Worm (Caenorhabditis elegans) whole organism, young adult: ENCODE results near the gene Y22D7AL.6.

ENCODE experiments used
- C17E4.6 ChIP-seq: fragments of 200-800 bp; sonication (Bioruptor generic); IDR thresholded peaks from 2 replicates; pipeline ENCODE4 v1.3.6; 2022; ENCODE audit warnings: missing genetic modification reagents, missing genetic modification characterization, missing compliant biosample characterization
- F10E7.11 ChIP-seq: sonication (generic microtip); optimal IDR thresholded peaks from 2 replicates; lab custom pipeline; 2017; ENCODE audit warnings: mild to moderate bottlenecking, missing genetic modification characterization, moderate library complexity, missing compliant biosample characterization
- F39B2.1 ChIP-seq: fragments of 200-800 bp; sonication (Bioruptor generic); IDR thresholded peaks from 2 replicates; pipeline ENCODE4 v1.3.6; 2022; ENCODE audit warnings: missing genetic modification reagents, missing genetic modification characterization, missing compliant biosample characterization
- F57C9.4 ChIP-seq: sonication (generic microtip); optimal IDR thresholded peaks from 2 replicates; lab custom pipeline; 2017; ENCODE audit warnings: mild to moderate bottlenecking, missing genetic modification characterization, missing compliant biosample characterization
- K12H6.12 ChIP-seq: fragments of 200-800 bp; sonication (Bioruptor generic); optimal IDR thresholded peaks from 2 replicates; lab custom pipeline; 2018; ENCODE audit warnings: mild to moderate bottlenecking, missing genetic modification characterization, missing compliant biosample characterization
- T07F8.4 ChIP-seq: sonication (generic microtip); optimal IDR thresholded peaks from 2 replicates; lab custom pipeline; 2016; ENCODE audit warnings: mild to moderate bottlenecking, missing genetic modification characterization, moderate library complexity, missing compliant biosample characterization
- Y53G8AR.9 ChIP-seq: fragments of 200-800 bp; sonication (Bioruptor generic); conservative IDR thresholded peaks from 2 replicates; pipeline ENCODE4 v1.3.6; 2022; ENCODE audit warnings: missing genetic modification reagents, missing genetic modification characterization, missing compliant biosample characterization
- Y79H2A.3 ChIP-seq: fragments of 200-800 bp; sonication (Bioruptor generic); conservative IDR thresholded peaks from 2 replicates; pipeline ENCODE4 v1.3.6; 2022; ENCODE audit warnings: missing genetic modification reagents, missing genetic modification characterization, missing compliant biosample characterization
- aptf-2 ChIP-seq: fragments of 200-800 bp; sonication (Bioruptor generic); conservative IDR thresholded peaks from 2 replicates; pipeline ENCODE4 v1.3.6; 2022; ENCODE audit warnings: missing genetic modification reagents, missing genetic modification characterization, missing compliant biosample characterization
- cebp-2 ChIP-seq: fragments of 200-800 bp; sonication (Bioruptor generic); IDR thresholded peaks from 2 replicates; pipeline ENCODE4 v1.3.6; 2022; ENCODE audit warnings: missing genetic modification characterization, missing compliant biosample characterization
- ceh-40 ChIP-seq: fragments of 200-800 bp; sonication (Bioruptor generic); IDR thresholded peaks from 2 replicates; pipeline ENCODE4 v1.3.6; 2022; ENCODE audit warnings: missing genetic modification characterization, missing compliant biosample characterization
- chd-7 ChIP-seq: sonication (generic microtip); optimal IDR thresholded peaks from 2 replicates; lab custom pipeline; 2016; ENCODE audit warnings: mild to moderate bottlenecking, missing genetic modification characterization, moderate library complexity, missing compliant biosample characterization
- dox-1 ChIP-seq: fragments of 200-800 bp; sonication (Bioruptor generic); IDR thresholded peaks from 2 replicates; pipeline ENCODE4 v1.3.6; 2022; ENCODE audit warnings: missing genetic modification reagents, missing genetic modification characterization, missing compliant biosample characterization
- egl-18 ChIP-seq: fragments of 200-800 bp; sonication (Bioruptor generic); IDR thresholded peaks from 2 replicates; pipeline ENCODE4 v1.3.6; 2022; ENCODE audit warnings: missing genetic modification reagents, missing genetic modification characterization, missing compliant biosample characterization
- ets-4 ChIP-seq: fragments of 200-800 bp; sonication (Bioruptor generic); optimal IDR thresholded peaks from 2 replicates; lab custom pipeline; 2018; ENCODE audit warnings: mild to moderate bottlenecking, missing genetic modification characterization, missing compliant biosample characterization
- gei-17 ChIP-seq: fragments of 200-800 bp; sonication (Bioruptor generic); optimal IDR thresholded peaks from 2 replicates; lab custom pipeline; 2018; ENCODE audit warnings: mild to moderate bottlenecking, missing genetic modification characterization, missing compliant biosample characterization
- hlh-26 ChIP-seq: fragments of 200-800 bp; sonication (Bioruptor generic); conservative IDR thresholded peaks from 2 replicates; pipeline ENCODE4 v1.3.6; 2022; ENCODE audit warnings: missing genetic modification reagents, missing genetic modification characterization, missing compliant biosample characterization
- hmg-20 ChIP-seq: fragments of 200-800 bp; sonication (Bioruptor generic); IDR thresholded peaks from 2 replicates; pipeline ENCODE4 v1.3.6; 2022; ENCODE audit warnings: missing genetic modification reagents, missing genetic modification characterization, missing compliant biosample characterization
- hsf-1 ChIP-seq: fragments of 200-800 bp; sonication (Bioruptor generic); IDR thresholded peaks from 2 replicates; pipeline ENCODE4 v1.3.6; 2022; ENCODE audit warnings: missing genetic modification reagents, missing genetic modification characterization, missing compliant biosample characterization
- let-526 ChIP-seq: fragments of 200-800 bp; sonication (Bioruptor generic); IDR thresholded peaks from 2 replicates; pipeline ENCODE4 v1.3.6; 2022; ENCODE audit warnings: missing genetic modification reagents, missing genetic modification characterization, missing compliant biosample characterization
- lin-26 ChIP-seq: fragments of 200-800 bp; sonication (Bioruptor generic); IDR thresholded peaks from 2 replicates; pipeline ENCODE4 v1.3.6; 2022; ENCODE audit warnings: missing genetic modification reagents, missing genetic modification characterization, missing compliant biosample characterization
- lin-40 ChIP-seq: sonication (generic microtip); optimal IDR thresholded peaks from 2 replicates; lab custom pipeline; 2016; ENCODE audit warnings: missing genetic modification characterization, mild to moderate bottlenecking, missing compliant biosample characterization, missing genotype, missing genetic modification reagents
- lir-1 ChIP-seq: fragments of 200-800 bp; sonication (Bioruptor generic); conservative IDR thresholded peaks from 2 replicates; pipeline ENCODE4 v1.3.6; 2022; ENCODE audit warnings: missing genetic modification reagents, missing genetic modification characterization, missing compliant biosample characterization
- lsl-1 ChIP-seq: fragments of 200-800 bp; sonication (Bioruptor generic); optimal IDR thresholded peaks from 2 replicates; lab custom pipeline; 2018; ENCODE audit warnings: mild to moderate bottlenecking, missing genetic modification characterization, moderate library complexity, missing compliant biosample characterization
- madf-3 ChIP-seq: fragments of 200-800 bp; sonication (Bioruptor generic); IDR thresholded peaks from 2 replicates; pipeline ENCODE4 v1.3.6; 2022; ENCODE audit warnings: missing genetic modification reagents, missing genetic modification characterization, missing compliant biosample characterization
- mcd-1 ChIP-seq: fragments of 200-800 bp; sonication (Bioruptor generic); IDR thresholded peaks from 2 replicates; pipeline ENCODE4 v1.3.6; 2022; ENCODE audit warnings: missing genetic modification reagents, missing genetic modification characterization, missing compliant biosample characterization
- mes-4 ChIP-seq: sonication (generic microtip); optimal IDR thresholded peaks from 2 replicates; lab custom pipeline; 2016; ENCODE audit warnings: missing genotype, missing genetic modification characterization, missing compliant biosample characterization
- nfya-1 ChIP-seq: sonication (generic microtip); optimal IDR thresholded peaks from 2 replicates; lab custom pipeline; 2017; ENCODE audit warnings: antibody characterized with exemption, missing compliant biosample characterization, missing genetic modification characterization, borderline replicate concordance; ENCODE audit not compliant: insufficient read depth
- nfyb-1 ChIP-seq: fragments of 200-800 bp; sonication (Bioruptor generic); IDR thresholded peaks from 2 replicates; pipeline ENCODE4 v1.3.6; 2022; ENCODE audit warnings: missing genetic modification reagents, missing genetic modification characterization, missing compliant biosample characterization
- rec-8 ChIP-seq, 2 experiments: sonication (generic microtip); optimal IDR thresholded peaks; 2 replicates each; lab custom pipeline; 2016; ENCODE audit warnings: mild to moderate bottlenecking in 2 of 2, missing genetic modification characterization in 2 of 2, missing genetic modification reagents in 2 of 2, missing genotype in 2 of 2, missing biosample characterization in 1 of 2, missing compliant biosample characterization in 1 of 2, moderate library complexity in 1 of 2
- repo-1 ChIP-seq: sonication (generic microtip); optimal IDR thresholded peaks from 2 replicates; lab custom pipeline; 2017; ENCODE audit warnings: mild to moderate bottlenecking, missing genetic modification characterization, missing compliant biosample characterization
- sdz-38 ChIP-seq: sonication (generic microtip); optimal IDR thresholded peaks from 2 replicates; lab custom pipeline; 2016; ENCODE audit warnings: missing genotype, missing genetic modification characterization, missing compliant biosample characterization
- sptf-2 ChIP-seq: fragments of 200-800 bp; sonication (Bioruptor generic); optimal IDR thresholded peaks from 2 replicates; lab custom pipeline; 2018; ENCODE audit warnings: mild to moderate bottlenecking, missing genetic modification characterization, missing compliant biosample characterization
- zfh-2 ChIP-seq: fragments of 200-800 bp; sonication (Bioruptor generic); conservative IDR thresholded peaks from 2 replicates; pipeline ENCODE4 v1.3.6; 2022; ENCODE audit warnings: missing genetic modification reagents, missing genetic modification characterization, missing compliant biosample characterization
- zim-3 ChIP-seq: sonication (generic microtip); optimal IDR thresholded peaks from 2 replicates; lab custom pipeline; 2017; ENCODE audit warnings: mild to moderate bottlenecking, missing genetic modification characterization, moderate library complexity, missing compliant biosample characterization
- ztf-18 ChIP-seq: sonication (generic microtip); optimal IDR thresholded peaks from 2 replicates; lab custom pipeline; 2016; ENCODE audit warnings: missing genotype, mild to moderate bottlenecking, missing genetic modification characterization, missing compliant biosample characterization

Gene Y22D7AL.6

DNA sequence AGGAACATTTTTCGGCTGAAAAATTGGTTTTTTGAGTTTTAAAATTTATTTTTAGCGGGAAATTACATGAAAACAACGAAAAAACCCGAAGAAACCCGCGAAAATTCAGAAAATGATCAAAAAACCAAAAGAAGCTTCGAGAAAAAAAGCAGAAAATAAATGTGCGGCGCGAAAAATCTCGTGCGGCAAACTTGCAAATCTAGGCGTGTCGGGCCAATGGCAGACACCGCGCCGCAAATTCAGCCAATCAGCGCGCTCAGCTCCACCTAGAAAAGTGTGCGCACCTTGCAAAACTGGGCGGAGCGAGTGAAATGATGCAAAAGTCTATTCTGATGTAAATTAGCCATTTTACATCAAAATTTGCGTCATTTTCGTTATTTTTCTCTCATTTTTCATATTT lies 14.2 kb downstream of the Y22D7AL.6 start, which contains the start of gene Y22D7AL.10 (continued):
- peak; percentile 97 for TF ChIP-seq C17E4.6 (GFP tag; lab: Robert Waterston, UW)
- TF ChIP-seq sdz-38 (tag; lab: Kevin White, UChicago) = no peak
- TF ChIP-seq F57C9.4 (tag; lab: Kevin White, UChicago) = peak; percentile 93
- TF ChIP-seq, all 124 proteins: peak for 113

DNA sequence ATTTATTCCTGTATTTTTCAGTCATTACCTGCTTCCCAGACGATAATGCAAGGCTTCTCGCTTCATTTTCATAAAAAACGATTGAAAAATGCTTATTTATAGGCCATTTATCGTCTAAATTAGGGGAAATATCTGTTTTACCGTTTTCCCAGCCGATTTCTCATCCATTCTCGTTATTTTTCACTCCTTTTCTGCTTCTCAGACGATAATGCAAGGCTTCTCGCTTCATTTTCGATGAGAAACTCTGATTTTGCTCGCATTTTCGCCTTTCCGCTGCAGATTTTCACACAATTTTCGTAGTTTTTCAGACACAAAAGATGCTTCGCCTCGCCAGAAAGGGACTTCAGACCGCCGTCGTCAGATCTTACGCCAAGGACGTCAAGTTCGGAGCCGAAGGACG lies 14.7 kb downstream of the Y22D7AL.6 start, which contains the start of gene hsp-60:
TSS of gene hsp-60 (plus strand) at position 301 of the 400 bp plus-strand sequence.
- no peak for TF ChIP-seq lsl-1
- no peak for TF ChIP-seq gei-17 (GFP tag; lab: Kevin White, UChicago)
- no peak for TF ChIP-seq zim-3
- TF ChIP-seq lin-40 (tag; lab: Kevin White, UChicago) = no peak
- TF ChIP-seq lir-1 = no peak
- TF ChIP-seq chd-7 = no peak
- TF ChIP-seq F39B2.1 (GFP tag; lab: Robert Waterston, UW) = no peak
- TF ChIP-seq nfya-1 (tag; lab: Kevin White, UChicago) = no peak
- TF ChIP-seq Y79H2A.3 (GFP tag; lab: Robert Waterston, UW) = no peak
- no peak for TF ChIP-seq let-526 (GFP tag; lab: Robert Waterston, UW)
- TF ChIP-seq, all 124 proteins: peak for 0

- TF ChIP-seq hsf-1 (GFP tag; lab: Robert Waterston, UW) (0 out of 2 replicates have a peak, but pooled peaks have one; percentile 34), K12H6.12 (tag; lab: Kevin White, UChicago) (no peak), zfh-2 (GFP tag; lab: Robert Waterston, UW) (0 out of 2 replicates have a peak, but pooled peaks have one; percentile 43), T07F8.4 (tag; lab: Kevin White, UChicago) (no peak), lin-40 (tag; lab: Kevin White, UChicago) (no peak), madf-3 (GFP tag; lab: Robert Waterston, UW) (0 out of 2 replicates have a peak, but pooled peaks have one; percentile 42), sptf-2 (GFP tag; lab: Kevin White, UChicago) (no peak), aptf-2 (no peak), cebp-2 (GFP tag; lab: Robert Waterston, UW) (no peak), rec-8 (tag; optimal IDR thresholded peaks at IDR 0.05; lab: Kevin White, UChicago) (no peak), F10E7.11 (no peak), hlh-26 (GFP tag; lab: Robert Waterston, UW) (no peak), lin-26 (GFP tag; lab: Robert Waterston, UW) (peak; percentile 55; the same call in 1 of the 2 replicates), ztf-18 (tag; lab: Kevin White, UChicago) (no peak), mcd-1 (GFP tag; lab: Robert Waterston, UW) (0 out of 2 replicates have a peak, but pooled peaks have one; percentile 29), repo-1 (tag; lab: Kevin White, UChicago) (no peak), dox-1 (GFP tag; lab: Robert Waterston, UW) (peak; percentile 58), Y53G8AR.9 (GFP tag; lab: Robert Waterston, UW) (0 out of 2 replicates have a peak, but pooled peaks have one; percentile 37), egl-18 (GFP tag; lab: Robert Waterston, UW) (no peak), mes-4 (tag; lab: Kevin White, UChicago) (no peak)
- TF ChIP-seq, all 124 proteins: peak for 7
Measured at ce11 chrIII:1619890-1620289, 15.2 kb downstream of the Y22D7AL.6 start.

- TF ChIP-seq zfh-2 (GFP tag; lab: Robert Waterston, UW) = peak; percentile 45; the same call in 1 of the 2 replicates
- no peak for TF ChIP-seq ets-4 (GFP tag; lab: Kevin White, UChicago)
- TF ChIP-seq nfyb-1 (GFP tag; lab: Robert Waterston, UW) = peak; percentile 56; the same call in 1 of the 2 replicates
- TF ChIP-seq ceh-40 = no peak
- TF ChIP-seq hsf-1 (GFP tag; lab: Robert Waterston, UW) = peak; percentile 24; the same call in 1 of the 2 replicates
- no peak for TF ChIP-seq mes-4 (tag; lab: Kevin White, UChicago)
- no peak for TF ChIP-seq C17E4.6 (GFP tag; lab: Robert Waterston, UW)
- 0 out of 2 replicates have a peak, but pooled peaks have one; percentile 5 for TF ChIP-seq hmg-20 (GFP tag; lab: Robert Waterston, UW)
- no peak for TF ChIP-seq lin-40 (tag; lab: Kevin White, UChicago)
- TF ChIP-seq, all 124 proteins: peak for 4
Measured at ce11 chrIII:1621330-1621729, 16.6 kb downstream of the Y22D7AL.6 start.
